ENCODE assay signal across 2 fruit fly cellular contexts in the genomic region with DNA sequence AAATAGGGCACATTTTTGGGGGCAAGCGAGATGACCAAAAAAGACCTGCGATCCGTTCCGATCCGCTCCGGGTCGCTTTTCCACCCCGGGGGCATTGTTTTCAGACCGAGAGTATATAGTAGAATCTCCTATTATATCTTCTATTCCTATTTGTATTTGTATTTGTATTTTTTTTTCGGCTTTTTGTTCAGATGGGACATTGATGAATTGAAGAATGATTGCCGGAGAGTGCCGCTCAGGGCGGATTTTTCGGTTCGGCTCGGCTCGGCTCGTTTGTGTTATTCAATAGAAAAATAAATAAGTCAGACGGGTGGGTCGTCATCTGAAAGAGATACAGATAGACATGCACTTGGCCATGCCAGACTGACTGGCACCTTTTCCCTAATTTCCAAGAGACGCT.
TF ChIP-seq lines count a peak whose summit lies in the region.

No protein-coding gene starts in this region.

- TF ChIP-seq CTCF in whole organism, embryonic (GFP tag; optimal IDR thresholded peaks at IDR 0.05; lab: Kevin White, UChicago), result no peak

TF ChIP-seq in whole organism, embryonic, 481 proteins besides CTCF, POLR2A, EP300 and RAD21:
- peak; percentile 28 for TF ChIP-seq Med (GFP tag; lab: Kevin White, UChicago)
- no peak for TF ChIP-seq CG13296 (GFP tag; optimal IDR thresholded peaks at IDR 0.05; lab: Kevin White, UChicago)
- no peak for TF ChIP-seq CG1603 (tag; optimal IDR thresholded peaks at IDR 0.05; lab: Kevin White, UChicago)
- TF ChIP-seq CG17359 (tag; optimal IDR thresholded peaks at IDR 0.05; lab: Kevin White, UChicago), result no peak
- peak; percentile 58 for TF ChIP-seq sqz (GFP tag; optimal IDR thresholded peaks at IDR 0.05; lab: Kevin White, UChicago)
- no peak for TF ChIP-seq CG16815 (GFP tag; optimal IDR thresholded peaks at IDR 0.05; lab: Kevin White, UChicago)
- peak; percentile 78 for TF ChIP-seq CG8281 (tag; optimal IDR thresholded peaks at IDR 0.05; lab: Kevin White, UChicago)
- no peak for TF ChIP-seq B-H2 (GFP tag; optimal IDR thresholded peaks at IDR 0.05; lab: Kevin White, UChicago)
- TF ChIP-seq Doc3 (GFP tag; IDR thresholded peaks at IDR 0.05; lab: Robert Waterston, UW; ENCODE audit: partially characterized antibody), result no peak
- no peak for TF ChIP-seq abd-A (tag; optimal IDR thresholded peaks at IDR 0.05; lab: Kevin White, UChicago)
- TF ChIP-seq CG11398 (GFP tag; optimal IDR thresholded peaks at IDR 0.05; lab: Kevin White, UChicago), result no peak
- no peak for TF ChIP-seq ranshi (GFP tag; IDR thresholded peaks at IDR 0.05; lab: Robert Waterston, UW)
- no peak for TF ChIP-seq jigr1 (GFP tag; IDR thresholded peaks at IDR 0.05; lab: Robert Waterston, UW)
- no peak for TF ChIP-seq CG10321 (GFP tag; IDR thresholded peaks at IDR 0.05; lab: Robert Waterston, UW)
- TF ChIP-seq pros (GFP tag; optimal IDR thresholded peaks at IDR 0.05; lab: Kevin White, UChicago), result peak; percentile 37
- TF ChIP-seq hbn (GFP tag; IDR thresholded peaks at IDR 0.05; lab: Robert Waterston, UW; ENCODE audit: partially characterized antibody), result no peak
- no peak for TF ChIP-seq pho (GFP tag; optimal IDR thresholded peaks at IDR 0.05; lab: Kevin White, UChicago)
- peak; percentile 21 for TF ChIP-seq Deaf1 (tag; optimal IDR thresholded peaks at IDR 0.05; lab: Kevin White, UChicago)
- TF ChIP-seq kni (GFP tag; optimal IDR thresholded peaks at IDR 0.05; lab: Kevin White, UChicago), result peak; percentile 37
- no peak for TF ChIP-seq Bteb2 (GFP tag; optimal IDR thresholded peaks at IDR 0.05; lab: Kevin White, UChicago)
- peak; percentile 67 for TF ChIP-seq zen (tag; optimal IDR thresholded peaks at IDR 0.05; lab: Kevin White, UChicago)
- TF ChIP-seq tio (GFP tag; optimal IDR thresholded peaks at IDR 0.05; lab: Kevin White, UChicago), result no peak
- no peak for TF ChIP-seq Bgb (GFP tag; IDR thresholded peaks at IDR 0.05; lab: Robert Waterston, UW; ENCODE audit: partially characterized antibody)
- TF ChIP-seq hth (optimal IDR thresholded peaks at IDR 0.05; lab: Kevin White, UChicago), result peak; percentile 21
- TF ChIP-seq CG5245 (GFP tag; optimal IDR thresholded peaks at IDR 0.05; lab: Kevin White, UChicago), result no peak

TF ChIP-seq in whole organism, prepupa, 60 proteins besides CTCF, POLR2A, EP300 and RAD21:
- TF ChIP-seq CG3919 (GFP tag; optimal IDR thresholded peaks at IDR 0.05; lab: Kevin White, UChicago) (no peak), fkh (GFP tag; optimal IDR thresholded peaks at IDR 0.05; lab: Kevin White, UChicago) (peak; percentile 3)
